Worm (Caenorhabditis elegans) whole organism, L1 larva: ENCODE results near the gene Y57G11A.5.
"Not testable (repeated sequence)": the region's sequence is repeated elsewhere in the genome, so short reads cannot be mapped to it uniquely, and the experiment has no call there.

Experiments used
- C34B4.2 ChIP-seq: sonication (generic microtip); optimal IDR thresholded peaks from 2 replicates; lab custom pipeline; 2017; ENCODE audit warnings: mild to moderate bottlenecking, missing genetic modification characterization, missing compliant biosample characterization
- Y116A8C.19 ChIP-seq: sonication (generic microtip); optimal IDR thresholded peaks from 2 replicates; lab custom pipeline; 2016; ENCODE audit warnings: missing compliant biosample characterization, missing genetic modification characterization, borderline replicate concordance
- aha-1 ChIP-seq: fragments of 150-350 bp; optimal IDR thresholded peaks from 2 replicates; lab custom pipeline; 2014; ENCODE audit warnings: missing biosample characterization, missing genetic modification characterization
- aly-2 ChIP-seq: fragments of 150-350 bp; optimal IDR thresholded peaks from 2 replicates; lab custom pipeline; 2014; ENCODE audit warnings: missing biosample characterization, missing genetic modification characterization
- blmp-1 ChIP-seq: fragments of 150-350 bp; optimal IDR thresholded peaks from 2 replicates; lab custom pipeline; 2014; ENCODE audit warnings: missing biosample characterization, missing genetic modification characterization
- ceh-63 ChIP-seq: fragments of 200-800 bp; sonication (Bioruptor generic); optimal IDR thresholded peaks from 2 replicates; lab custom pipeline; 2018; ENCODE audit warnings: mild to moderate bottlenecking, missing genetic modification characterization, missing compliant biosample characterization
- ceh-82 ChIP-seq, 3 experiments: fragments of 150-350 bp in 1 of 3; sonication (generic microtip) in 2 of 3; optimal IDR thresholded peaks; 2 replicates each; lab custom pipeline; 2014 to 2017; ENCODE audit warnings: missing biosample characterization in 3 of 3, missing genetic modification characterization in 3 of 3
- ceh-88 ChIP-seq: fragments of 200-800 bp; sonication (Bioruptor generic); IDR thresholded peaks from 2 replicates; pipeline ENCODE4 v1.3.6; 2022; ENCODE audit warnings: missing genetic modification characterization, missing compliant biosample characterization
- dpl-1 ChIP-seq, 3 experiments: fragments of 150-350 bp in 2 of 3; sonication (generic microtip) in 1 of 3; optimal IDR thresholded peaks; 2 replicates each; lab custom pipeline; 2014 to 2017; ENCODE audit warnings: missing biosample characterization in 3 of 3, missing genetic modification characterization in 3 of 3, missing genetic modification reagents in 3 of 3
- dsc-1 ChIP-seq: sonication (generic microtip); optimal IDR thresholded peaks from 2 replicates; lab custom pipeline; 2016; ENCODE audit warnings: mild to moderate bottlenecking, missing genetic modification characterization, missing compliant biosample characterization
- egl-13 ChIP-seq: sonication (generic microtip); optimal IDR thresholded peaks from 2 replicates; lab custom pipeline; 2016; ENCODE audit warnings: missing genotype, missing genetic modification reagents, missing genetic modification characterization, missing compliant biosample characterization
- egl-27 ChIP-seq, 2 experiments: fragments of 150-350 bp in 1 of 2; sonication (generic microtip); optimal IDR thresholded peaks; 3 replicates each; lab custom pipeline; 2017 to 2018; ENCODE audit warnings: missing biosample characterization in 2 of 2, missing genetic modification characterization in 2 of 2, missing genetic modification reagents in 2 of 2
- elt-3 ChIP-seq, 6 experiments: fragments of 150-350 bp in 1 of 6; sonication (generic microtip); optimal IDR thresholded peaks; 2 replicates each; lab custom pipeline; 2017 to 2018; ENCODE audit warnings: missing biosample characterization in 6 of 6, missing genetic modification characterization in 6 of 6, inconsistent platforms in 1 of 6
- ets-5 ChIP-seq: fragments of 200-800 bp; sonication (Bioruptor generic); IDR thresholded peaks from 2 replicates; pipeline ENCODE4 v1.3.6; 2022; ENCODE audit warnings: missing genetic modification characterization, missing compliant biosample characterization
- grh-1 ChIP-seq: fragments of 200-800 bp; sonication (Bioruptor generic); IDR thresholded peaks from 2 replicates; pipeline ENCODE4 v1.3.6; 2022; ENCODE audit warnings: missing genetic modification reagents, missing genetic modification characterization, missing compliant biosample characterization
- irx-1 ChIP-seq: sonication (generic microtip); optimal IDR thresholded peaks from 2 replicates; lab custom pipeline; 2016; ENCODE audit warnings: missing genetic modification characterization, missing compliant biosample characterization
- isw-1 ChIP-seq: fragments of 200-800 bp; sonication (Bioruptor generic); IDR thresholded peaks from 2 replicates; pipeline ENCODE4 v1.3.6; 2022; ENCODE audit warnings: missing genetic modification characterization, missing compliant biosample characterization
- lin-13 ChIP-seq: fragments of 150-350 bp; optimal IDR thresholded peaks from 2 replicates; lab custom pipeline; 2014; ENCODE audit warnings: missing biosample characterization, missing genetic modification reagents, missing genetic modification characterization
- lin-15B ChIP-seq: fragments of 150-350 bp; sonication (generic microtip); optimal IDR thresholded peaks from 3 replicates; lab custom pipeline; 2014; ENCODE audit warnings: missing biosample characterization, missing genetic modification characterization
- lin-35 ChIP-seq, 2 experiments: fragments of 150-350 bp; optimal IDR thresholded peaks; 2 replicates each; lab custom pipeline; 2014; ENCODE audit warnings: missing biosample characterization in 2 of 2, missing genetic modification characterization in 2 of 2, missing genetic modification reagents in 2 of 2
- lsy-2 ChIP-seq, 2 experiments: fragments of 150-350 bp; optimal IDR thresholded peaks; 2 replicates each; lab custom pipeline; 2014; ENCODE audit warnings: missing biosample characterization in 2 of 2, missing genetic modification characterization in 2 of 2
- mef-2 ChIP-seq: fragments of 150-350 bp; optimal IDR thresholded peaks from 2 replicates; lab custom pipeline; 2014; ENCODE audit warnings: missing biosample characterization, missing genetic modification characterization
- nhr-11 ChIP-seq: fragments of 150-350 bp; optimal IDR thresholded peaks from 2 replicates; lab custom pipeline; 2014; ENCODE audit warnings: missing biosample characterization, missing genetic modification characterization
- nhr-28 ChIP-seq: fragments of 150-350 bp; optimal IDR thresholded peaks from 2 replicates; lab custom pipeline; 2014; ENCODE audit warnings: missing biosample characterization, missing genetic modification characterization
- nhr-77 ChIP-seq: fragments of 150-350 bp; optimal IDR thresholded peaks from 2 replicates; lab custom pipeline; 2014; ENCODE audit warnings: missing biosample characterization, missing genetic modification characterization
- nhr-84 ChIP-seq: sonication (generic microtip); optimal IDR thresholded peaks from 2 replicates; lab custom pipeline; 2017; ENCODE audit warnings: missing biosample characterization, missing genetic modification characterization
- pqm-1 ChIP-seq: sonication (generic microtip); optimal IDR thresholded peaks from 3 replicates; lab custom pipeline; 2017; ENCODE audit warnings: missing biosample characterization, missing genetic modification characterization
- snu-23 ChIP-seq: sonication (generic microtip); optimal IDR thresholded peaks from 2 replicates; lab custom pipeline; 2016; ENCODE audit warnings: missing genetic modification characterization, missing compliant biosample characterization
- sox-4 ChIP-seq: sonication (generic microtip); optimal IDR thresholded peaks from 2 replicates; lab custom pipeline; 2016; ENCODE audit warnings: missing genetic modification characterization, missing compliant biosample characterization
- sptf-1 ChIP-seq: fragments of 150-350 bp; optimal IDR thresholded peaks from 2 replicates; lab custom pipeline; 2014; ENCODE audit warnings: missing biosample characterization, missing genetic modification characterization
- swsn-7 ChIP-seq: sonication (generic microtip); optimal IDR thresholded peaks from 2 replicates; lab custom pipeline; 2016; ENCODE audit warnings: missing genetic modification characterization, missing compliant biosample characterization
- tbx-2 ChIP-seq: sonication (generic microtip); optimal IDR thresholded peaks from 2 replicates; lab custom pipeline; 2016; ENCODE audit warnings: missing genetic modification characterization, missing compliant biosample characterization
- tlp-1 ChIP-seq: fragments of 150-350 bp; optimal IDR thresholded peaks from 2 replicates; lab custom pipeline; 2014; ENCODE audit warnings: missing biosample characterization, missing genetic modification characterization
- unc-30 ChIP-seq: sonication (generic microtip); optimal IDR thresholded peaks from 2 replicates; lab custom pipeline; 2017; ENCODE audit warnings: missing biosample characterization, missing genetic modification characterization
- vab-15 ChIP-seq: sonication (generic microtip); optimal IDR thresholded peaks from 2 replicates; lab custom pipeline; 2017; ENCODE audit warnings: missing genotype, mild to moderate bottlenecking, missing genetic modification characterization, missing compliant biosample characterization
- zag-1 ChIP-seq: fragments of 150-350 bp; optimal IDR thresholded peaks from 2 replicates; lab custom pipeline; 2014; ENCODE audit warnings: missing biosample characterization, missing genetic modification characterization
- zip-4 ChIP-seq: fragments of 200-800 bp; sonication (Bioruptor generic); optimal IDR thresholded peaks from 2 replicates; lab custom pipeline; 2018; ENCODE audit warnings: mild to moderate bottlenecking, missing genetic modification characterization, moderate library complexity, missing compliant biosample characterization
- ztf-11 ChIP-seq, 2 experiments: sonication (generic microtip); optimal IDR thresholded peaks; 2 replicates each; lab custom pipeline; 2016 to 2017; ENCODE audit warnings: missing genetic modification characterization in 2 of 2, missing biosample characterization in 1 of 2, missing compliant biosample characterization in 1 of 2

Y57G11A.5 gene

DNA sequence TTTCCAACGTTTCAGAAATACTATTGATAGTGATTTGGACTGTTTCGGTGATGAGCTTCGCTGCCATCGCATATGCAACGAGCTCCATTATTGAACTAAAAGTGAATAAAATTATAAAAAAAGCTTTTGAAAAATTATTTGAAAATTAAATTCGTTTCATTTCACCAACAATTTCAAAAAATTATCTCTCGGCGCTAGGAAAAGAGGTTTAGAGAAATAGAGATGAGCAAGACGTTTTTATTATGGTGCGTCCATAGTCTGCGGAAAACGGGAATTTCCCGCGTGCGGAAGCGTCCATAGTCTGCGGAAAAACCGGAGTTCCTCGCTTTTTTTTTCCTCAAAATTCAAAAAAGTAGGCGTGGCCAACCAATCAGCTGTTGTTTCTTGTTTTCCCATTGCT, 39.6 kb upstream of the Y57G11A.5 start, which contains the start of gene pals-30:
TSS of gene pals-30 (minus strand) at position 101 of the 400 bp plus-strand sequence.
- not testable (repeated sequence) for TF ChIP-seq aly-2 (tag; lab: Kevin White, UChicago); egl-27 (tag; optimal IDR thresholded peaks at IDR 0.05; lab: Kevin White, UChicago); tlp-1 (tag; lab: Kevin White, UChicago)
- TF ChIP-seq, all 84 proteins: peak for 0; not testable (repeated sequence) for 84

DNA sequence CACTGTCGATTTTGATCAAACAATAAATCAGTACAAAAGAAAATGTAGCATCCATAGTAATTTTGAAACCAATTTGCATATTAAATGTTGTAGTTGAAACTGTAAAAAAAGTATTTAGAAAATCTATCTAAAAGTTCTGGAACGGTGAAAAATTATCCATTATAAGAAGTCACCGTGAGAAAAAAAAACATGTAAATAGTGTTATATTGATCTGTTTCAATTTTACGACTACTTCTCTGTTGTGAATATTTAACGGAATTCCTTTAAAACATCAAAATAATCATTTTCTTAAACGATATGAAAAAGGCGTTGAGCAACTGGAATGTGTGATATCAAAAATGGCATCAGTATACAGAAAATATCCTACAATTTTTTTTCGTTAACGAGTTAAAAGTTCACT, 37.0 kb upstream of the Y57G11A.5 start, which contains the start of gene T27E7.9:
TSS of gene T27E7.9 (minus strand) at position 101 of the 400 bp plus-strand sequence.
- TF ChIP-seq lin-35 (GFP tag; optimal IDR thresholded peaks at IDR 0.05; lab: Kevin White, UChicago) (no peak), lin-15B (tag; lab: Kevin White, UChicago) (no peak), lin-13 (GFP tag; lab: Kevin White, UChicago) (no peak), zip-4 (GFP tag; lab: Kevin White, UChicago) (no peak), isw-1 (GFP tag; lab: Robert Waterston, UW) (no peak), aha-1 (no peak), lsy-2 (tag; optimal IDR thresholded peaks at IDR 0.05; lab: Kevin White, UChicago) (no peak), ets-5 (GFP tag; lab: Robert Waterston, UW) (no peak), irx-1 (tag; lab: Kevin White, UChicago) (no peak), grh-1 (GFP tag; lab: Robert Waterston, UW) (no peak), nhr-11 (no peak), swsn-7 (tag; lab: Kevin White, UChicago) (no peak), sox-4 (no peak), nhr-77 (no peak), pqm-1 (tag; lab: Kevin White, UChicago) (no peak)

- TF ChIP-seq nhr-84 (no peak), dsc-1 (tag; lab: Kevin White, UChicago) (no peak), sptf-1 (tag; lab: Kevin White, UChicago) (no peak), nhr-11 (no peak), C34B4.2 (no peak), ztf-11 (tag; optimal IDR thresholded peaks at IDR 0.05; lab: Kevin White, UChicago) (no peak), Y116A8C.19 (tag; lab: Kevin White, UChicago) (no peak), blmp-1 (no peak), ceh-82 (tag; optimal IDR thresholded peaks at IDR 0.05; lab: Kevin White, UChicago) (no peak), tbx-2 (no peak), ceh-63 (no peak), vab-15 (tag; lab: Kevin White, UChicago) (no peak), mef-2 (tag; lab: Kevin White, UChicago) (no peak), nhr-28 (tag; lab: Kevin White, UChicago) (no peak), dpl-1 (GFP tag; optimal IDR thresholded peaks at IDR 0.05; lab: Kevin White, UChicago) (no peak), zag-1 (no peak), elt-3 (tag; optimal IDR thresholded peaks at IDR 0.05; lab: Kevin White, UChicago) (no peak), unc-30 (no peak), ceh-88 (GFP tag; lab: Robert Waterston, UW) (no peak)
- TF ChIP-seq, all 84 proteins: peak for 0
These were observed 35.0 kb upstream of the Y57G11A.5 start for ce11 chrIV:14547292-14547691.

DNA sequence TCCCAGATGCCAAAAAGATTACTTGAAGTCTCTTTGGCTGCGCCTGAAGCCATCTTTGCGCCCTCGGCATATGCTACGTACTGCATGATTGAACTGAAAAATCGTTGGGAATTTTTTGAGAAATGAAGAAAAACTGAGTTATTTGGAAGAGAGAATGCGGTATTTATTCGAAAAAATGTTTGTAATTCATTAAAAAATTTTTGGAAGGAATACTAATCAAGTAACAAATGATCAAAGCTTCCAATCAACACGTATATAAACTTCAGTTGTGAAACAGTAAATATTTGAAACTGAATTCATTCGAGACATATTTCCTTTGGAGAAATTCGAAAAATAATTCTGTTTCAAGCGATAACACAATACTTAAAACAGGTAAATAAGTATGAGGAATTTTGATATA, 30.2 kb upstream of the Y57G11A.5 start, which contains the start of gene pals-29:
TSS of gene pals-29 (minus strand) at position 101 of the 400 bp plus-strand sequence.
- TF ChIP-seq egl-13 (tag; lab: Kevin White, UChicago) (no peak), tlp-1 (tag; lab: Kevin White, UChicago) (no peak), snu-23 (GFP tag; lab: Kevin White, UChicago) (no peak), zip-4 (GFP tag; lab: Kevin White, UChicago) (no peak), zag-1 (no peak), ceh-82 (tag; optimal IDR thresholded peaks at IDR 0.05; lab: Kevin White, UChicago) (no peak)
